Worm (Caenorhabditis elegans) whole organism, L4/young adult: ENCODE results near the gene Y4C6B.3.

Experiments
- W03F9.2 ChIP-seq: fragments of 150-350 bp; optimal IDR thresholded peaks from 2 replicates; lab custom pipeline; 2014; ENCODE audit warnings: missing biosample characterization, missing genetic modification characterization
- him-1 ChIP-seq: sonication (generic microtip); optimal IDR thresholded peaks from 2 replicates; lab custom pipeline; 2016; ENCODE audit warnings: missing genotype, missing genetic modification reagents, missing genetic modification characterization, missing compliant biosample characterization

- TF ChIP-seq W03F9.2, result no peak
- TF ChIP-seq him-1 (tag; lab: Kevin White, UChicago), result no peak
Measured at ce11 chrIV:5382609-5383008, 50.3 kb downstream of the Y4C6B.3 start, which contains the start of gene F41H10.1.
